Fruit fly (Drosophila melanogaster) whole organism, prepupa: ENCODE measurements around the gene Meltrin.

Experiments used
- Blimp-1 ChIP-seq: fragments of 200-800 bp; sonication (Bioruptor generic); optimal IDR thresholded peaks from 3 replicates; lab custom pipeline; 2017; ENCODE audit warnings: missing biosample characterization, missing genetic modification characterization, mild to moderate bottlenecking, moderate library complexity, missing genetic modification reagents
- CG10631 ChIP-seq: fragments of 200-800 bp; sonication (Bioruptor generic); optimal IDR thresholded peaks from 2 replicates; lab custom pipeline; 2016; ENCODE audit warnings: missing biosample characterization, missing genetic modification characterization
- CG10669 ChIP-seq: fragments of 200-800 bp; sonication (Bioruptor generic); optimal IDR thresholded peaks from 3 replicates; lab custom pipeline; 2018; ENCODE audit warnings: missing biosample characterization, mild to moderate bottlenecking, missing genetic modification characterization, moderate library complexity
- CG11294 ChIP-seq: fragments of 200-800 bp; sonication (Bioruptor generic); IDR thresholded peaks from 2 replicates; pipeline ENCODE4 v1.3.6; 2022; ENCODE audit warnings: missing biosample characterization, missing genetic modification characterization
- CG11762 ChIP-seq: fragments of 200-800 bp; sonication (Bioruptor generic); optimal IDR thresholded peaks from 3 replicates; lab custom pipeline; 2016; ENCODE audit warnings: missing biosample characterization, missing genetic modification characterization; ENCODE audit not compliant: insufficient read depth
- CG15336 ChIP-seq: fragments of 200-800 bp; sonication (Bioruptor generic); IDR thresholded peaks from 2 replicates; pipeline ENCODE4 v1.3.6; 2022; ENCODE audit warnings: missing biosample characterization, missing genetic modification characterization
- CG1621 ChIP-seq: fragments of 200-800 bp; sonication (Bioruptor generic); optimal IDR thresholded peaks from 3 replicates; lab custom pipeline; 2018; ENCODE audit warnings: missing biosample characterization, mild to moderate bottlenecking, missing genetic modification characterization
- CG16779 ChIP-seq: fragments of 200-800 bp; sonication (Bioruptor generic); optimal IDR thresholded peaks from 3 replicates; lab custom pipeline; 2017; ENCODE audit warnings: missing biosample characterization, mild to moderate bottlenecking, missing genetic modification characterization
- CG3032 ChIP-seq: fragments of 200-800 bp; optimal IDR thresholded peaks from 2 replicates; lab custom pipeline; 2019; ENCODE audit warnings: missing biosample characterization, mild to moderate bottlenecking, missing genetic modification characterization, moderate library complexity
- CG31627 ChIP-seq: fragments of 200-800 bp; sonication (Bioruptor generic); optimal IDR thresholded peaks from 3 replicates; lab custom pipeline; 2016; ENCODE audit warnings: missing biosample characterization, missing genetic modification characterization
- CG32006 ChIP-seq: fragments of 200-800 bp; sonication (Bioruptor generic); optimal IDR thresholded peaks from 3 replicates; lab custom pipeline; 2017; ENCODE audit warnings: missing biosample characterization, mild to moderate bottlenecking, missing genetic modification characterization
- CG34406 ChIP-seq: fragments of 200-800 bp; sonication (Bioruptor generic); optimal IDR thresholded peaks from 3 replicates; lab custom pipeline; 2016; ENCODE audit warnings: missing biosample characterization, missing genetic modification characterization
- CG3919 ChIP-seq: fragments of 200-800 bp; sonication (Bioruptor generic); optimal IDR thresholded peaks from 3 replicates; lab custom pipeline; 2016; ENCODE audit warnings: missing biosample characterization, missing genetic modification characterization
- CG4318 ChIP-seq: fragments of 200-800 bp; sonication (Bioruptor generic); optimal IDR thresholded peaks from 3 replicates; lab custom pipeline; 2017; ENCODE audit warnings: missing biosample characterization, mild to moderate bottlenecking, missing genetic modification characterization
- CG6276 ChIP-seq: fragments of 200-800 bp; sonication (Bioruptor generic); optimal IDR thresholded peaks from 2 replicates; lab custom pipeline; 2017; ENCODE audit warnings: missing biosample characterization, mild to moderate bottlenecking, missing genetic modification characterization
- CG6792 ChIP-seq: fragments of 200-800 bp; sonication (Bioruptor generic); optimal IDR thresholded peaks from 3 replicates; lab custom pipeline; 2016; ENCODE audit warnings: missing biosample characterization, missing genetic modification characterization
- CG6808 ChIP-seq: fragments of 200-800 bp; sonication (Bioruptor generic); optimal IDR thresholded peaks from 3 replicates; lab custom pipeline; 2017; ENCODE audit warnings: missing biosample characterization, missing genetic modification characterization, mild to moderate bottlenecking, moderate library complexity, missing genetic modification reagents
- CG6854 ChIP-seq: fragments of 200-800 bp; sonication (Bioruptor generic); optimal IDR thresholded peaks from 2 replicates; lab custom pipeline; 2017; ENCODE audit warnings: missing biosample characterization, mild to moderate bottlenecking, missing genetic modification characterization
- CG7368 ChIP-seq: fragments of 200-800 bp; sonication (Bioruptor generic); optimal IDR thresholded peaks from 3 replicates; lab custom pipeline; 2016; ENCODE audit warnings: missing biosample characterization, missing genetic modification characterization
- CG8119 ChIP-seq: fragments of 200-800 bp; sonication (Bioruptor generic); IDR thresholded peaks from 3 replicates; pipeline ENCODE4 v1.3.6; 2022; ENCODE audit warnings: missing biosample characterization, missing genetic modification characterization
- CG8319 ChIP-seq: fragments of 200-800 bp; sonication (Bioruptor generic); optimal IDR thresholded peaks from 3 replicates; lab custom pipeline; 2016; ENCODE audit warnings: missing biosample characterization, missing genetic modification characterization
- CG9139 ChIP-seq: fragments of 200-800 bp; sonication (Bioruptor generic); optimal IDR thresholded peaks from 3 replicates; lab custom pipeline; 2017; ENCODE audit warnings: missing biosample characterization, mild to moderate bottlenecking, missing genetic modification characterization
- Eip93F ChIP-seq: fragments of 200-800 bp; sonication (Bioruptor generic); optimal IDR thresholded peaks from 2 replicates; lab custom pipeline; 2016; ENCODE audit warnings: missing biosample characterization, mild to moderate bottlenecking, missing genetic modification characterization
- Ets21C ChIP-seq: fragments of 200-800 bp; sonication (Bioruptor generic); optimal IDR thresholded peaks from 3 replicates; lab custom pipeline; 2016; ENCODE audit warnings: missing biosample characterization, missing genetic modification characterization
- Ets96B ChIP-seq: fragments of 200-800 bp; optimal IDR thresholded peaks from 2 replicates; lab custom pipeline; 2019; ENCODE audit warnings: missing biosample characterization, mild to moderate bottlenecking, missing genetic modification characterization, moderate library complexity
- Hr39 ChIP-seq: fragments of 200-800 bp; sonication (Bioruptor generic); optimal IDR thresholded peaks from 2 replicates; lab custom pipeline; 2016; ENCODE audit warnings: missing biosample characterization, missing genetic modification characterization
- Hr4 ChIP-seq: fragments of 200-800 bp; sonication (Bioruptor generic); optimal IDR thresholded peaks from 3 replicates; lab custom pipeline; 2016; ENCODE audit warnings: missing biosample characterization, missing genetic modification characterization
- Lpt ChIP-seq: fragments of 200-800 bp; sonication (Bioruptor generic); optimal IDR thresholded peaks from 3 replicates; lab custom pipeline; 2016; ENCODE audit warnings: missing biosample characterization, missing genetic modification characterization
- Met ChIP-seq: fragments of 200-800 bp; sonication (Bioruptor generic); optimal IDR thresholded peaks from 3 replicates; lab custom pipeline; 2016; ENCODE audit warnings: missing biosample characterization, missing genetic modification characterization
- OdsH ChIP-seq: fragments of 200-800 bp; sonication (Bioruptor generic); optimal IDR thresholded peaks from 3 replicates; lab custom pipeline; 2016; ENCODE audit warnings: missing biosample characterization, missing genetic modification characterization
- Smox ChIP-seq: fragments of 200-800 bp; sonication (Bioruptor generic); optimal IDR thresholded peaks from 3 replicates; lab custom pipeline; 2016; ENCODE audit warnings: missing biosample characterization, missing genetic modification characterization
- Sox102F ChIP-seq: fragments of 200-800 bp; sonication (Bioruptor generic); optimal IDR thresholded peaks from 2 replicates; lab custom pipeline; 2016; ENCODE audit warnings: missing biosample characterization, mild to moderate bottlenecking, missing genetic modification characterization
- Sox15 ChIP-seq: fragments of 200-800 bp; sonication (Bioruptor generic); optimal IDR thresholded peaks from 3 replicates; lab custom pipeline; 2016; ENCODE audit warnings: missing biosample characterization, missing genetic modification characterization
- achi ChIP-seq: fragments of 200-800 bp; sonication (Bioruptor generic); optimal IDR thresholded peaks from 3 replicates; lab custom pipeline; 2016; ENCODE audit warnings: missing biosample characterization, missing genetic modification characterization
- acj6 ChIP-seq: fragments of 200-800 bp; sonication (Bioruptor generic); optimal IDR thresholded peaks from 3 replicates; lab custom pipeline; 2016; ENCODE audit warnings: missing biosample characterization, missing genetic modification characterization
- dac ChIP-seq: fragments of 200-800 bp; sonication (Bioruptor generic); optimal IDR thresholded peaks from 2 replicates; lab custom pipeline; 2017; ENCODE audit warnings: missing biosample characterization, mild to moderate bottlenecking, missing genetic modification characterization
- dsx ChIP-seq: fragments of 200-800 bp; optimal IDR thresholded peaks from 3 replicates; lab custom pipeline; 2019; ENCODE audit warnings: missing biosample characterization, mild to moderate bottlenecking, missing genetic modification characterization, moderate library complexity; ENCODE audit not compliant: poor library complexity, severe bottlenecking
- eg ChIP-seq: fragments of 200-800 bp; sonication (Bioruptor generic); IDR thresholded peaks from 3 replicates; pipeline ENCODE4 v1.3.6; 2022; ENCODE audit warnings: missing biosample characterization, missing genetic modification characterization
- fd85E ChIP-seq: fragments of 200-800 bp; sonication (Bioruptor generic); optimal IDR thresholded peaks from 3 replicates; lab custom pipeline; 2016; ENCODE audit warnings: missing biosample characterization, missing genetic modification characterization
- net ChIP-seq: fragments of 200-800 bp; sonication (Bioruptor generic); optimal IDR thresholded peaks from 3 replicates; lab custom pipeline; 2016; ENCODE audit warnings: missing biosample characterization, missing genetic modification characterization
- pdm3 ChIP-seq: fragments of 200-800 bp; sonication (Bioruptor generic); optimal IDR thresholded peaks from 3 replicates; lab custom pipeline; 2016; ENCODE audit warnings: missing biosample characterization, missing genetic modification characterization
- salr ChIP-seq, 2 experiments: fragments of 200-800 bp; sonication (Bioruptor generic); optimal IDR thresholded peaks; 3 replicates each; lab custom pipeline; 2016 to 2018; ENCODE audit warnings: missing biosample characterization in 2 of 2, missing genetic modification characterization in 2 of 2, mild to moderate bottlenecking in 1 of 2
- ss ChIP-seq, 2 experiments: fragments of 200-800 bp; sonication (Bioruptor generic); optimal IDR thresholded peaks; 2 replicates in 1 of 2; 3 replicates in 1 of 2; lab custom pipeline; 2017 to 2018; ENCODE audit warnings: mild to moderate bottlenecking in 2 of 2, missing biosample characterization in 2 of 2, missing genetic modification characterization in 2 of 2, moderate library complexity in 1 of 2
- topi ChIP-seq: fragments of 200-800 bp; sonication (Bioruptor generic); optimal IDR thresholded peaks from 3 replicates; lab custom pipeline; 2016; ENCODE audit warnings: missing biosample characterization, missing genetic modification characterization
- vri ChIP-seq: fragments of 200-800 bp; sonication (Bioruptor generic); optimal IDR thresholded peaks from 3 replicates; lab custom pipeline; 2016; ENCODE audit warnings: missing biosample characterization, mild to moderate bottlenecking, missing genetic modification characterization

Meltrin gene

DNA sequence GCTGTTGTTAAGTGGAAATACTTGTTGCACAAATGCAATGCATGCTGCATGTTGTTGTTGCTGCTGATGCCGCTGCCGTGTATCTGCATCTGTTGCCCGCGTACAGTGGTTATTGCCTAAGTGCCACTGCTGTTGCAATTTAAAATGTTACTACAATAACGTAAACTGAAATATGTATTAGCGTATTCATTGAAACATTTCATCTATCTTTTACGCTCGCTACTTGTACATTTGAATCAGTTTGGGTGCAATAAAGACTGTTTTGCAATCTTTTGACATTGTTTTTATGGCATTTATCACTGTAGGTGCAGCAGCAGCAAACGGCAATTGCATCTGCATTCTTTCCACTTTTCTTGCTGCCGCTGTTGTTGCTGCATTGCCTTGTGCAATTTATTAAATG lies 22.3 kb upstream of the Meltrin start (continued):
- TF ChIP-seq Sox15 (GFP tag; lab: Kevin White, UChicago), result no peak
- TF ChIP-seq Met, result peak; percentile 25
- TF ChIP-seq CG8319 (GFP tag; lab: Kevin White, UChicago), result no peak
- TF ChIP-seq CG6808 (GFP tag; lab: Kevin White, UChicago), result peak; percentile 79
- TF ChIP-seq CG6276 (GFP tag; lab: Kevin White, UChicago), result peak; percentile 87
- TF ChIP-seq dsx (GFP tag; lab: Kevin White, UChicago), result peak; percentile 77
- TF ChIP-seq CG3032 (tag; lab: Kevin White, UChicago), result peak; percentile 75
- TF ChIP-seq Blimp-1 (GFP tag; lab: Kevin White, UChicago), result no peak
- peak; percentile 82 for TF ChIP-seq pdm3 (GFP tag; lab: Kevin White, UChicago)
- TF ChIP-seq CG32006 (GFP tag; lab: Kevin White, UChicago), result peak; percentile 94
- peak; percentile 29 for TF ChIP-seq Hr39 (GFP tag; lab: Kevin White, UChicago)
- TF ChIP-seq Ets21C (GFP tag; lab: Kevin White, UChicago), result no peak
- TF ChIP-seq CG3919 (GFP tag; lab: Kevin White, UChicago), result peak; percentile 84
- TF ChIP-seq net, result peak; percentile 82
- peak; percentile 33 for TF ChIP-seq CG7368 (GFP tag; lab: Kevin White, UChicago)
- TF ChIP-seq CG16779 (tag; lab: Kevin White, UChicago), result peak; percentile 65
- peak; percentile 88 for TF ChIP-seq dac
- no peak for TF ChIP-seq Eip93F
- TF ChIP-seq CG11762 (GFP tag; lab: Kevin White, UChicago), result peak; percentile 73
- peak; percentile 83 for TF ChIP-seq achi
- no peak for TF ChIP-seq CG6854 (GFP tag; lab: Kevin White, UChicago)
- TF ChIP-seq OdsH (GFP tag; lab: Kevin White, UChicago), result peak; percentile 85

DNA sequence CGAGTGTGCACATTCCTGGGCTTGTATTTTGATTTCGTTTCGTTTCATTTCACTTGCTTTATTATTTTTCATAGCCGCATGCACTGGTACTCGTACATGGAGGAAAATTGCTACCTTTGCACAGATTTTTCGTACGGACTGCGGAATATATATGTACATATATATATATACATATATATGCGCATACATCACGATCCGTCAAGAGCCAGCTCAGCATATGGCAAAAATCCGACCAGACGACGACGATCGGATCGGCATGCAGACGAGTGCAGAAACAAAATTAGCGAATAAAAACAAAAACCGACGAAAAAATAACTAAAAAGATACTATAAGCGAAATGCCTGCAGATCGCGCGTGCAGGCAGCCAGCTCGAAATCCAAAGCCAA lies 20.6 kb upstream of the Meltrin start:
- no peak for TF ChIP-seq CG3032 (tag; lab: Kevin White, UChicago)
- TF ChIP-seq OdsH (GFP tag; lab: Kevin White, UChicago), result no peak
- no peak for TF ChIP-seq CG31627
- no peak for TF ChIP-seq Sox15 (GFP tag; lab: Kevin White, UChicago)
- TF ChIP-seq Met, result no peak

DNA sequence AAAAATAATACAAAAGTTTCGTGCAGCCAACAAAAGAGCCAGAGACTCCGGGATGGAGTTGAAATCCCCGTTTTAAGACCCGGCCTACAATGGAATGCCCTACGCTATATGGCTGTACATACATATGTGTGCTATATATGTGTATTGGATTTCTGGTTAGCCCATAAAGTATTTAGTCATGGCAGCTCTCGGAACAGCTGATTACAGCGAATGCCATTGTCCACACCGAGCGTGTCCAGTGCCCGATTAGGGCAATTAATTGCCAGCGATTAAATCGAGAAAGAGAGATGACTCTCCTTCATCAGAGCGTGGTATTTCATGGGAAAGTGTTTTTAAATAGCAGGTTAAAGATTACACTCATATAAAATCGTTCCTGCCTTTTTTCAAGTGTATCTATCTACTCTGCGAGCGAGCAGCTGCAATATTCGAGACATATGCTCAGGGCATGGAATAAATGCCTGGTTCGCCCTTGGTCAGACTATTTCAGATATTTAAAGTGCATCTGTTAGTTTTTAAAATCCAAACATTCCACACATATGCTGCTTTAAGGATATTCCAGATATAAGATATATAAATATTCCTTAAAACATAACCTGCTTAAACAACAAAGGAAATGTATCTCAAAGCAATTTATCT lies 20.1 kb upstream of the Meltrin start:
- no peak for TF ChIP-seq CG9139 (GFP tag; lab: Kevin White, UChicago)
- TF ChIP-seq CG6854 (GFP tag; lab: Kevin White, UChicago), result no peak
- no peak for TF ChIP-seq CG11294 (GFP tag; lab: Robert Waterston, UW)
- TF ChIP-seq CG15336, result peak; percentile 32; the same call in 1 of the 2 replicates
- TF ChIP-seq Hr39 (GFP tag; lab: Kevin White, UChicago), result peak; percentile 15
- TF ChIP-seq CG34406 (GFP tag; lab: Kevin White, UChicago), result no peak
- TF ChIP-seq Hr4 (GFP tag; lab: Kevin White, UChicago), result peak; percentile 10
- peak; percentile 10 for TF ChIP-seq CG1621
- TF ChIP-seq CG4318 (GFP tag; lab: Kevin White, UChicago), result no peak
- TF ChIP-seq CG6276 (GFP tag; lab: Kevin White, UChicago), result no peak
- no peak for TF ChIP-seq CG10631 (GFP tag; lab: Kevin White, UChicago)
- peak in 1 of 2 experiments; percentile 26 for TF ChIP-seq salr (GFP tag; optimal IDR thresholded peaks at IDR 0.05; lab: Kevin White, UChicago)
- no peak for TF ChIP-seq topi (GFP tag; lab: Kevin White, UChicago)
- TF ChIP-seq ss (GFP tag; optimal IDR thresholded peaks at IDR 0.05; lab: Kevin White, UChicago), result peak in 1 of 2 experiments; percentile 57
- no peak for TF ChIP-seq CG3919 (GFP tag; lab: Kevin White, UChicago)
- TF ChIP-seq Blimp-1 (GFP tag; lab: Kevin White, UChicago), result no peak
- TF ChIP-seq Ets96B (tag; lab: Kevin White, UChicago), result no peak
- TF ChIP-seq Sox102F (GFP tag; lab: Kevin White, UChicago), result no peak
- no peak for TF ChIP-seq CG6792 (GFP tag; lab: Kevin White, UChicago)
- TF ChIP-seq vri (GFP tag; lab: Kevin White, UChicago), result peak; percentile 30
- TF ChIP-seq fd85E (GFP tag; lab: Kevin White, UChicago), result no peak
- TF ChIP-seq CG3032 (tag; lab: Kevin White, UChicago), result peak; percentile 58
- peak; percentile 37 for TF ChIP-seq achi
- peak; percentile 27 for TF ChIP-seq pdm3 (GFP tag; lab: Kevin White, UChicago)
- TF ChIP-seq CG32006 (GFP tag; lab: Kevin White, UChicago), result no peak
- peak; percentile 48; the same call in 1 of the 3 replicates for TF ChIP-seq eg (GFP tag; lab: Robert Waterston, UW)
- TF ChIP-seq Lpt, result no peak
- TF ChIP-seq acj6, result peak; percentile 44
- TF ChIP-seq CG31627, result no peak
- peak; percentile 50 for TF ChIP-seq CG8119 (GFP tag; lab: Robert Waterston, UW)
- no peak for TF ChIP-seq CG10669
- no peak for TF ChIP-seq CG6808 (GFP tag; lab: Kevin White, UChicago)
- TF ChIP-seq Smox (GFP tag; lab: Kevin White, UChicago), result no peak
